Fruit fly (Drosophila melanogaster): ENCODE measurements around the gene Pex1.

- no peak for TF ChIP-seq CG8478 (optimal IDR thresholded peaks at IDR 0.05)
- TF ChIP-seq usp (GFP tag; optimal IDR thresholded peaks at IDR 0.05) = no peak
- TF ChIP-seq EcR (GFP tag; optimal IDR thresholded peaks at IDR 0.05) = no peak
Measured at dm6 chr3L:14053806-14054205, 17.9 kb upstream of the Pex1 start.
